Fruit fly (Drosophila melanogaster): ENCODE measurements around the gene Nep5.

Gene Nep5

dm6 chr3R:27105439-27105838 is 41.4 kb upstream of the Nep5 start:
- TF ChIP-seq bab1 (GFP tag; optimal IDR thresholded peaks at IDR 0.05) (no peak), kay (GFP tag; ENCODE audit: borderline replicate concordance) (no peak), toe (GFP tag; optimal IDR thresholded peaks at IDR 0.05) (no peak), CG33017 (tag; optimal IDR thresholded peaks at IDR 0.05) (no peak), CG7101 (tag; optimal IDR thresholded peaks at IDR 0.05) (no peak), CG12768 (GFP tag; optimal IDR thresholded peaks at IDR 0.05) (no peak), cic (GFP tag; optimal IDR thresholded peaks at IDR 0.05) (no peak), CG5204 (GFP tag; optimal IDR thresholded peaks at IDR 0.05) (no peak), CG11617 (GFP tag; optimal IDR thresholded peaks at IDR 0.05) (no peak), cnc (optimal IDR thresholded peaks at IDR 0.05) (no peak), tj (GFP tag; optimal IDR thresholded peaks at IDR 0.05) (no peak), Hr96 (GFP tag; optimal IDR thresholded peaks at IDR 0.05) (no peak), pad (GFP tag; optimal IDR thresholded peaks at IDR 0.05) (no peak), CG14711 (tag; optimal IDR thresholded peaks at IDR 0.05) (no peak), Crg-1 (GFP tag; optimal IDR thresholded peaks at IDR 0.05) (no peak), CG7045 (GFP tag; optimal IDR thresholded peaks at IDR 0.05) (no peak), CG1620 (GFP tag; optimal IDR thresholded peaks at IDR 0.05) (no peak)

- TF ChIP-seq Clk (GFP tag; optimal IDR thresholded peaks at IDR 0.05) (no peak), CG14711 (tag; optimal IDR thresholded peaks at IDR 0.05) (peak; percentile 6)
These were observed 36.9 kb upstream of the Nep5 start, which contains the start of gene Jhbp11 for dm6 chr3R:27100930-27101329. Gene Jhbp11, plus strand, starts transcription at chr3R:27101230.

- TF ChIP-seq Clk (GFP tag; optimal IDR thresholded peaks at IDR 0.05), result no peak
- no peak for TF ChIP-seq Hr96 (GFP tag; optimal IDR thresholded peaks at IDR 0.05)
- TF ChIP-seq Mnt (GFP tag; optimal IDR thresholded peaks at IDR 0.05), result no peak
These were observed 35.6 kb upstream of the Nep5 start, which contains the start of gene eater for dm6 chr3R:27099579-27099978. Gene eater, minus strand, starts transcription at chr3R:27099679.

- TF ChIP-seq cic (GFP tag; optimal IDR thresholded peaks at IDR 0.05) (no peak), CG12768 (GFP tag; optimal IDR thresholded peaks at IDR 0.05) (no peak), Clk (GFP tag; optimal IDR thresholded peaks at IDR 0.05) (no peak), tj (GFP tag; optimal IDR thresholded peaks at IDR 0.05) (no peak), cnc (optimal IDR thresholded peaks at IDR 0.05) (no peak), Mnt (GFP tag; optimal IDR thresholded peaks at IDR 0.05) (no peak), CG33017 (tag; optimal IDR thresholded peaks at IDR 0.05) (no peak), CG7101 (tag; optimal IDR thresholded peaks at IDR 0.05) (no peak), CG5204 (GFP tag; optimal IDR thresholded peaks at IDR 0.05) (no peak)
These were observed 34.6 kb upstream of the Nep5 start for dm6 chr3R:27098638-27099037.

- TF ChIP-seq kay (GFP tag; ENCODE audit: borderline replicate concordance) (no peak), pad (GFP tag; optimal IDR thresholded peaks at IDR 0.05) (no peak), Mnt (GFP tag; optimal IDR thresholded peaks at IDR 0.05) (no peak), ovo (GFP tag; optimal IDR thresholded peaks at IDR 0.05) (no peak), CG11617 (GFP tag; optimal IDR thresholded peaks at IDR 0.05) (no peak), CG12768 (GFP tag; optimal IDR thresholded peaks at IDR 0.05) (no peak), Crg-1 (GFP tag; optimal IDR thresholded peaks at IDR 0.05) (no peak), Hr96 (GFP tag; optimal IDR thresholded peaks at IDR 0.05) (no peak), CG5204 (GFP tag; optimal IDR thresholded peaks at IDR 0.05) (no peak), Clk (GFP tag; optimal IDR thresholded peaks at IDR 0.05) (no peak), CG7045 (GFP tag; optimal IDR thresholded peaks at IDR 0.05) (no peak), CG14711 (tag; optimal IDR thresholded peaks at IDR 0.05) (no peak), toe (GFP tag; optimal IDR thresholded peaks at IDR 0.05) (no peak)
These were observed 30.2 kb upstream of the Nep5 start, which contains the start of gene CG14259 for dm6 chr3R:27094233-27094632. Gene CG14259, plus strand, starts transcription at chr3R:27094533.

- TF ChIP-seq cnc (optimal IDR thresholded peaks at IDR 0.05), result no peak
- TF ChIP-seq CG7045 (GFP tag; optimal IDR thresholded peaks at IDR 0.05), result no peak
- no peak for TF ChIP-seq cic (GFP tag; optimal IDR thresholded peaks at IDR 0.05)
- TF ChIP-seq CG5204 (GFP tag; optimal IDR thresholded peaks at IDR 0.05), result no peak
- no peak for TF ChIP-seq CG12768 (GFP tag; optimal IDR thresholded peaks at IDR 0.05)
- TF ChIP-seq CG33017 (tag; optimal IDR thresholded peaks at IDR 0.05), result no peak
- TF ChIP-seq tj (GFP tag; optimal IDR thresholded peaks at IDR 0.05), result no peak
- no peak for TF ChIP-seq Clk (GFP tag; optimal IDR thresholded peaks at IDR 0.05)
- TF ChIP-seq pad (GFP tag; optimal IDR thresholded peaks at IDR 0.05), result no peak
- TF ChIP-seq CG11617 (GFP tag; optimal IDR thresholded peaks at IDR 0.05), result no peak
- no peak for TF ChIP-seq Crg-1 (GFP tag; optimal IDR thresholded peaks at IDR 0.05)
- no peak for TF ChIP-seq Mnt (GFP tag; optimal IDR thresholded peaks at IDR 0.05)
- TF ChIP-seq CG7101 (tag; optimal IDR thresholded peaks at IDR 0.05), result no peak
- no peak for TF ChIP-seq toe (GFP tag; optimal IDR thresholded peaks at IDR 0.05)
- no peak for TF ChIP-seq bab1 (GFP tag; optimal IDR thresholded peaks at IDR 0.05)
- TF ChIP-seq Hr96 (GFP tag; optimal IDR thresholded peaks at IDR 0.05), result no peak
- TF ChIP-seq CG14711 (tag; optimal IDR thresholded peaks at IDR 0.05), result no peak
- no peak for TF ChIP-seq ovo (GFP tag; optimal IDR thresholded peaks at IDR 0.05)
- TF ChIP-seq kay (GFP tag; ENCODE audit: borderline replicate concordance), result no peak
- TF ChIP-seq CG1620 (GFP tag; optimal IDR thresholded peaks at IDR 0.05), result no peak
These were observed 28.8 kb upstream of the Nep5 start, which contains the start of gene CG14258 for dm6 chr3R:27092843-27093242. Gene CG14258, plus strand, starts transcription at chr3R:27093143.

- no peak for TF ChIP-seq CG14711 (tag; optimal IDR thresholded peaks at IDR 0.05)
- TF ChIP-seq Clk (GFP tag; optimal IDR thresholded peaks at IDR 0.05), result no peak
- TF ChIP-seq kay (GFP tag; ENCODE audit: borderline replicate concordance), result no peak
- no peak for TF ChIP-seq toe (GFP tag; optimal IDR thresholded peaks at IDR 0.05)
- no peak for TF ChIP-seq cnc (optimal IDR thresholded peaks at IDR 0.05)
- TF ChIP-seq Mnt (GFP tag; optimal IDR thresholded peaks at IDR 0.05), result no peak
- TF ChIP-seq CG12768 (GFP tag; optimal IDR thresholded peaks at IDR 0.05), result no peak
- TF ChIP-seq pad (GFP tag; optimal IDR thresholded peaks at IDR 0.05), result no peak
- TF ChIP-seq CG1620 (GFP tag; optimal IDR thresholded peaks at IDR 0.05), result no peak
These were observed 28.3 kb upstream of the Nep5 start for dm6 chr3R:27092263-27092662.

Measured in whole organism, adult.